Worm (Caenorhabditis elegans) whole organism, L4 larva: ENCODE data around the gene ins-20.

ENCODE experiments used
- F44E2.7 ChIP-seq: fragments of 200-800 bp; sonication (Bioruptor generic); IDR thresholded peaks from 2 replicates; pipeline ENCODE4 v2.1.2; 2022; ENCODE audit warnings: missing genetic modification characterization, missing compliant biosample characterization
- R02D3.7 ChIP-seq: fragments of 150-350 bp; sonication (generic microtip); optimal IDR thresholded peaks from 3 replicates; lab custom pipeline; 2014; ENCODE audit warnings: missing biosample characterization, missing genetic modification characterization
- T26A8.4 ChIP-seq: fragments of 200-800 bp; sonication (Bioruptor generic); IDR thresholded peaks from 2 replicates; pipeline ENCODE4 v1.3.6; 2022; ENCODE audit warnings: missing genetic modification characterization, missing compliant biosample characterization
- Y75B8A.6 ChIP-seq: fragments of 200-800 bp; sonication (Bioruptor generic); IDR thresholded peaks from 2 replicates; pipeline ENCODE4 v1.3.6; 2022; ENCODE audit warnings: missing genetic modification reagents, missing genetic modification characterization, missing compliant biosample characterization
- ama-1 ChIP-seq: fragments of 150-350 bp; optimal IDR thresholded peaks from 2 replicates; lab custom pipeline; 2014; ENCODE audit warnings: inconsistent platforms, mixed read lengths
- arid-1 ChIP-seq: fragments of 200-800 bp; sonication (Bioruptor generic); conservative IDR thresholded peaks from 2 replicates; pipeline ENCODE4 v1.3.6; 2022; ENCODE audit warnings: missing genetic modification reagents, missing genetic modification characterization, missing compliant biosample characterization
- attf-4 ChIP-seq: sonication (generic microtip); optimal IDR thresholded peaks from 3 replicates; lab custom pipeline; 2017; ENCODE audit warnings: missing biosample characterization, missing genetic modification characterization
- ceh-20 ChIP-seq: fragments of 200-800 bp; sonication (Bioruptor generic); IDR thresholded peaks from 2 replicates; pipeline ENCODE4 v1.3.6; 2022; ENCODE audit warnings: missing genetic modification reagents, missing genetic modification characterization, missing compliant biosample characterization
- ceh-28 ChIP-seq: fragments of 150-350 bp; optimal IDR thresholded peaks from 2 replicates; lab custom pipeline; 2014; ENCODE audit warnings: missing biosample characterization, missing genetic modification reagents, missing genetic modification characterization
- ceh-44 ChIP-seq: fragments of 200-800 bp; sonication (Bioruptor generic); IDR thresholded peaks from 2 replicates; pipeline ENCODE4 v1.3.6; 2022; ENCODE audit warnings: missing genetic modification reagents, missing genetic modification characterization, missing compliant biosample characterization
- daf-16 ChIP-seq, 3 experiments: sonication (generic microtip); optimal IDR thresholded peaks; 2 replicates each; lab custom pipeline; 2016 to 2017; ENCODE audit warnings: missing genetic modification characterization in 3 of 3, missing genetic modification reagents in 3 of 3, mild to moderate bottlenecking in 2 of 3, missing compliant biosample characterization in 2 of 3, missing biosample characterization in 1 of 3, moderate library complexity in 1 of 3
- daf-19 ChIP-seq: fragments of 200-800 bp; sonication (Bioruptor generic); conservative IDR thresholded peaks from 2 replicates; pipeline ENCODE4 v1.3.6; 2022; ENCODE audit warnings: missing genetic modification characterization, missing compliant biosample characterization
- dmd-8 ChIP-seq: fragments of 200-800 bp; sonication (Bioruptor generic); IDR thresholded peaks from 2 replicates; pipeline ENCODE4 v1.3.6; 2022; ENCODE audit warnings: missing genetic modification characterization, missing compliant biosample characterization
- duxl-1 ChIP-seq: sonication (generic microtip); optimal IDR thresholded peaks from 2 replicates; lab custom pipeline; 2016; ENCODE audit warnings: mild to moderate bottlenecking, missing genetic modification characterization, moderate library complexity, missing compliant biosample characterization; ENCODE audit not compliant: poor library complexity
- dve-1 ChIP-seq: sonication (generic microtip); optimal IDR thresholded peaks from 2 replicates; lab custom pipeline; 2017; ENCODE audit warnings: antibody characterized with exemption, mild to moderate bottlenecking, missing genetic modification characterization, missing compliant biosample characterization; ENCODE audit not compliant: insufficient read depth
- gei-8 ChIP-seq: fragments of 200-800 bp; sonication (Bioruptor generic); optimal IDR thresholded peaks from 2 replicates; lab custom pipeline; 2018; ENCODE audit warnings: mild to moderate bottlenecking, missing genetic modification characterization, missing compliant biosample characterization
- hif-1 ChIP-seq, 2 experiments: sonication (generic microtip); optimal IDR thresholded peaks; 2 replicates each; lab custom pipeline; 2016 to 2017; ENCODE audit warnings: missing compliant biosample characterization in 2 of 2, missing genetic modification characterization in 2 of 2, missing genetic modification reagents in 2 of 2, missing genotype in 2 of 2, mild to moderate bottlenecking in 1 of 2
- hlh-11 ChIP-seq: fragments of 200-800 bp; sonication (Bioruptor generic); optimal IDR thresholded peaks from 2 replicates; lab custom pipeline; 2018; ENCODE audit warnings: mild to moderate bottlenecking, missing genetic modification characterization, missing compliant biosample characterization
- hlh-30 ChIP-seq: sonication (generic microtip); optimal IDR thresholded peaks from 2 replicates; lab custom pipeline; 2017; ENCODE audit warnings: antibody characterized with exemption, mild to moderate bottlenecking, missing genetic modification characterization, missing compliant biosample characterization; ENCODE audit not compliant: insufficient read depth
- hmg-1.1 ChIP-seq: fragments of 200-800 bp; sonication (Bioruptor generic); IDR thresholded peaks from 2 replicates; pipeline ENCODE4 v1.3.6; 2022; ENCODE audit warnings: missing genetic modification reagents, missing genetic modification characterization, missing compliant biosample characterization
- jun-1 ChIP-seq: fragments of 150-350 bp; optimal IDR thresholded peaks from 2 replicates; lab custom pipeline; 2014; ENCODE audit warnings: missing biosample characterization, missing genetic modification reagents, missing genetic modification characterization
- lim-7 ChIP-seq: fragments of 200-800 bp; sonication (Bioruptor generic); IDR thresholded peaks from 2 replicates; pipeline ENCODE4 v1.3.6; 2022; ENCODE audit warnings: missing genetic modification characterization, missing compliant biosample characterization
- lin-1 ChIP-seq: fragments of 200-800 bp; sonication (Bioruptor generic); IDR thresholded peaks from 2 replicates; pipeline ENCODE4 v1.3.6; 2022; ENCODE audit warnings: missing genetic modification reagents, missing genetic modification characterization, missing compliant biosample characterization
- lin-29 ChIP-seq: fragments of 200-800 bp; sonication (Bioruptor generic); IDR thresholded peaks from 2 replicates; pipeline ENCODE4 v1.3.6; 2022; ENCODE audit warnings: missing genetic modification reagents, missing genetic modification characterization, missing compliant biosample characterization
- lin-39 ChIP-seq: fragments of 150-350 bp; optimal IDR thresholded peaks from 2 replicates; lab custom pipeline; 2014; ENCODE audit warnings: missing biosample characterization, missing genetic modification reagents, missing genetic modification characterization
- lir-3 ChIP-seq: sonication (generic microtip); optimal IDR thresholded peaks from 2 replicates; lab custom pipeline; 2016; ENCODE audit warnings: mild to moderate bottlenecking, missing genetic modification characterization, missing compliant biosample characterization
- lsy-2 ChIP-seq, 2 experiments: fragments of 150-350 bp in 1 of 2; sonication (generic microtip) in 1 of 2; optimal IDR thresholded peaks; 2 replicates each; lab custom pipeline; 2014 to 2017; ENCODE audit warnings: missing biosample characterization in 2 of 2, missing genetic modification characterization in 2 of 2
- madf-5 ChIP-seq, 2 experiments: fragments of 200-800 bp; sonication (Bioruptor generic); IDR thresholded peaks; 2 replicates each; pipeline ENCODE4 v1.3.6; 2022; ENCODE audit warnings: missing compliant biosample characterization in 2 of 2, missing genetic modification characterization in 2 of 2
- mdl-1 ChIP-seq, 2 experiments: fragments of 150-350 bp in 1 of 2; sonication (generic microtip) in 1 of 2; optimal IDR thresholded peaks; 2 replicates each; lab custom pipeline; 2014 to 2017; ENCODE audit warnings: missing biosample characterization in 2 of 2, missing genetic modification characterization in 2 of 2
- nhr-102 ChIP-seq: sonication (generic microtip); optimal IDR thresholded peaks from 2 replicates; lab custom pipeline; 2016; ENCODE audit warnings: mild to moderate bottlenecking, missing genetic modification characterization, moderate library complexity, missing compliant biosample characterization
- nhr-11 ChIP-seq: fragments of 150-350 bp; optimal IDR thresholded peaks from 2 replicates; lab custom pipeline; 2014; ENCODE audit warnings: missing biosample characterization, missing genetic modification characterization
- nhr-111 ChIP-seq: fragments of 200-800 bp; sonication (Bioruptor generic); optimal IDR thresholded peaks from 2 replicates; lab custom pipeline; 2018; ENCODE audit warnings: mild to moderate bottlenecking, missing genetic modification characterization, missing compliant biosample characterization
- nhr-237 ChIP-seq: sonication (generic microtip); optimal IDR thresholded peaks from 2 replicates; lab custom pipeline; 2017; ENCODE audit warnings: missing biosample characterization, missing genetic modification characterization
- nhr-28 ChIP-seq: fragments of 150-350 bp; optimal IDR thresholded peaks from 2 replicates; lab custom pipeline; 2014; ENCODE audit warnings: missing biosample characterization, missing genetic modification characterization
- nhr-42 ChIP-seq: fragments of 200-800 bp; sonication (Bioruptor generic); IDR thresholded peaks from 2 replicates; pipeline ENCODE4 v1.3.6; 2022; ENCODE audit warnings: missing genetic modification characterization, missing compliant biosample characterization
- nhr-77 ChIP-seq: fragments of 150-350 bp; optimal IDR thresholded peaks from 2 replicates; lab custom pipeline; 2014; ENCODE audit warnings: missing biosample characterization, missing genetic modification characterization
- php-3 ChIP-seq: fragments of 200-800 bp; sonication (Bioruptor generic); IDR thresholded peaks from 2 replicates; pipeline ENCODE4 v1.3.6; 2022; ENCODE audit warnings: missing genetic modification reagents, missing genetic modification characterization, missing compliant biosample characterization
- saeg-2 ChIP-seq: fragments of 200-800 bp; sonication (Bioruptor generic); IDR thresholded peaks from 2 replicates; pipeline ENCODE4 v1.3.6; 2022; ENCODE audit warnings: missing genetic modification reagents, missing genetic modification characterization, missing compliant biosample characterization
- skn-1 ChIP-seq: fragments of 150-350 bp; optimal IDR thresholded peaks from 2 replicates; lab custom pipeline; 2014; ENCODE audit warnings: missing biosample characterization, missing genetic modification characterization
- snpc-1.2 ChIP-seq: fragments of 200-800 bp; sonication (Bioruptor generic); IDR thresholded peaks from 2 replicates; pipeline ENCODE4 v1.3.6; 2022; ENCODE audit warnings: missing genetic modification reagents, missing genetic modification characterization, missing compliant biosample characterization
- tag-97 ChIP-seq: fragments of 200-800 bp; sonication (Bioruptor generic); IDR thresholded peaks from 2 replicates; pipeline ENCODE4 v1.3.6; 2022; ENCODE audit warnings: missing genetic modification characterization, missing compliant biosample characterization
- tra-1 ChIP-seq: fragments of 200-800 bp; sonication (Bioruptor generic); IDR thresholded peaks from 2 replicates; pipeline ENCODE4 v1.3.6; 2022; ENCODE audit warnings: missing genetic modification reagents, missing genetic modification characterization, missing compliant biosample characterization
- unc-130 ChIP-seq: sonication (generic microtip); optimal IDR thresholded peaks from 2 replicates; lab custom pipeline; 2016; ENCODE audit warnings: missing genetic modification reagents, missing genetic modification characterization, missing compliant biosample characterization
- unc-62 ChIP-seq, 3 experiments: fragments of 150-350 bp in 1 of 3; sonication (generic microtip); optimal IDR thresholded peaks in 2 of 3; peaks in 1 of 3; 1 replicate in 1 of 3; 2 replicates in 2 of 3; lab custom pipeline; 2014 to 2017; ENCODE audit warnings: missing biosample characterization in 3 of 3, missing genetic modification characterization in 3 of 3, missing genetic modification reagents in 3 of 3, missing genotype in 1 of 3
- vab-7 ChIP-seq: fragments of 200-800 bp; sonication (Bioruptor generic); IDR thresholded peaks from 2 replicates; pipeline ENCODE4 v1.3.6; 2022; ENCODE audit warnings: missing genetic modification reagents, missing genetic modification characterization, missing compliant biosample characterization
- zip-11 ChIP-seq: fragments of 200-800 bp; sonication (Bioruptor generic); IDR thresholded peaks from 2 replicates; pipeline ENCODE4 v1.3.6; 2022; ENCODE audit warnings: missing genetic modification characterization, missing compliant biosample characterization
- zip-2 ChIP-seq: fragments of 150-350 bp; optimal IDR thresholded peaks from 2 replicates; lab custom pipeline; 2014; ENCODE audit warnings: missing biosample characterization, missing genetic modification characterization
- ztf-7 ChIP-seq: fragments of 150-350 bp; optimal IDR thresholded peaks from 2 replicates; lab custom pipeline; 2014; ENCODE audit warnings: missing biosample characterization, missing genetic modification characterization

ins-20 gene

DNA sequence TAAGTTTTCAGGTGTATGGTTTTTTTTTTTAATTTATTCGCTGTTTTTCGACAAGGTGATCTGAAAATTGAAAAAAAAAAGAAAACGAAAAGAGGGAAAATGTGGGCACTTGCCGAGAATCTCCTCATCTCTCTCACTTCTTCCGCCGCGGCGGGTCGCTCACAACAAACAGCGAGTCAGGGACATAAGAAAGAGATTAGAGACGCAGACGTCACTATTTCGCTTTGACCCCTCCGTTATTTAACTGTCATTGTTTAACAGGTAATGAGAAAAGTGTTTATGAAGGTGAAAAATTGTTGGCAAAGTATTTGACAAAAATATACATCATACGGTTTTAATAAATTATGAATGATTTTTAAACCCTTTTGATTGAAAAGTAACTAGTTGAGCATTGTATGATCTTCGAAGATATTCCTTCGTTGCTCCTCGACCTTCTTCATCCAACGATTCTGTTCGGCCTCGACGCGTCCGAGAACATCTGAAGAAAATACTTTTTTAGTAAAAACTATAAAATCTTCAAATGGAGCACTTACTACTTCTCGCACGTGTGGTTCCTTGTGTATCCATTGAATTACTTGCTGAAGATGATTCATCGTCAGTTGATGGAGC lies 35.5 kb downstream of the ins-20 start (continued):
- TF ChIP-seq hif-1 (tag; optimal IDR thresholded peaks at IDR 0.05; lab: Kevin White, UChicago) (no peak), nhr-42 (GFP tag; lab: Robert Waterston, UW) (no peak), tag-97 (GFP tag; lab: Robert Waterston, UW) (no peak), skn-1 (tag; lab: Kevin White, UChicago) (no peak), daf-16 (GFP tag; optimal IDR thresholded peaks at IDR 0.05; lab: Kevin White, UChicago) (no peak), daf-16 (tag; optimal IDR thresholded peaks at IDR 0.05; lab: Kevin White, UChicago) (no peak), dve-1 (tag; lab: Kevin White, UChicago) (no peak), lin-39 (tag; lab: Kevin White, UChicago) (no peak), php-3 (GFP tag; lab: Robert Waterston, UW) (no peak), ceh-28 (no peak), F44E2.7 (GFP tag; lab: Robert Waterston, UW) (no peak), vab-7 (no peak), nhr-111 (GFP tag; lab: Kevin White, UChicago) (no peak), daf-19 (GFP tag; lab: Robert Waterston, UW) (no peak), lim-7 (no peak), snpc-1.2 (GFP tag; lab: Robert Waterston, UW) (no peak), zip-11 (GFP tag; lab: Robert Waterston, UW) (no peak)

DNA sequence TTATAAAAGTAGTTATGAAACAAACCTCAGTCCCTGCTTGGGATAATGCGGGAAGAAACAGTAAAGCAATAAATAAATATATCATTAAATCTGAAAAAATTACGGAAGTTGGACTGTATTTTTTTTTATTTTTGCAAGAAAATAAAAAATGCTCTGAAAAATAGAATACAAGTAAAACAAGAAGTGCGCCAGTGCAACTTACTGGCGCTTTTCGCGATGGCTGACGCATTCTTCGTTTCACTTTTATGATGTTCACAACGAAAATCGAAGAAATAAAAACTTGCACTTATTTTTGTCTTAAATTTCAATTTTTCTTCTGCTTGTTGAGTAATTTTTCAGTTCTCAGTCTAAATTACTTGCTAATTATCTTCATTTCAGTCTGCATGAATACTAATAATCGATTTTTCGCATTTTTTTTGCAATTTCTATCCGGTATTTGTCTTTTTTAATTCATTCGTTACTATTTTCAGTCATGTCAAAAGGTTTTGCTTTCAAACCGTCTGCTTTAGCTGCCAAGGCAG lies 37.1 kb downstream of the ins-20 start, which contains the start of the genes R12C12.6 and ran-5:
R12C12.6 (minus strand) TSS at position 229 of the 521 bp plus-strand sequence.
ran-5 (plus strand) TSS at position 471 of the 521 bp plus-strand sequence.
- TF ChIP-seq gei-8 (GFP tag; lab: Kevin White, UChicago) = no peak
- TF ChIP-seq Y75B8A.6 (GFP tag; lab: Robert Waterston, UW) = no peak
- peak; percentile 75 for TF ChIP-seq ztf-7
- no peak for TF ChIP-seq skn-1 (tag; lab: Kevin White, UChicago)
- TF ChIP-seq attf-4 (tag; lab: Kevin White, UChicago) = no peak
- TF ChIP-seq lir-3 (tag; lab: Kevin White, UChicago) = peak; percentile 27
- peak; percentile 81 for TF ChIP-seq duxl-1 (tag; lab: Kevin White, UChicago)
- no peak for TF ChIP-seq lin-1 (GFP tag; lab: Robert Waterston, UW)
- TF ChIP-seq zip-2 (tag; lab: Kevin White, UChicago) = peak; percentile 9
- TF ChIP-seq arid-1 = peak; percentile 71; the same call in 1 of the 2 replicates
- TF ChIP-seq lsy-2 (tag; optimal IDR thresholded peaks at IDR 0.05; lab: Kevin White, UChicago) = peak in 1 of 2 experiments; percentile 92
- TF ChIP-seq T26A8.4 = peak; percentile 81
- TF ChIP-seq hlh-30 = peak; percentile 71
- TF ChIP-seq nhr-77 (tag; lab: Kevin White, UChicago) = peak; percentile 32
- TF ChIP-seq jun-1 (tag; lab: Kevin White, UChicago) = peak; percentile 4
- no peak for TF ChIP-seq ceh-44 (GFP tag; lab: Robert Waterston, UW)
- no peak for TF ChIP-seq dmd-8 (GFP tag; lab: Robert Waterston, UW)
- TF ChIP-seq unc-62 (GFP tag; optimal IDR thresholded peaks at IDR 0.05 in 1 of 2; lab: Kevin White, UChicago) = peak in 1 of 2 experiments; percentile 42
- TF ChIP-seq unc-62 (tag; optimal IDR thresholded peaks at IDR 0.05; lab: Kevin White, UChicago) = no peak
- peak; percentile 86 for TF ChIP-seq nhr-102
- TF ChIP-seq mdl-1 (tag; optimal IDR thresholded peaks at IDR 0.05; lab: Kevin White, UChicago) = peak in 1 of 2 experiments; percentile 9
- TF ChIP-seq nhr-237 (tag; lab: Kevin White, UChicago) = no peak
- peak; percentile 44; the same call in 1 of the 2 replicates for TF ChIP-seq tra-1 (GFP tag; lab: Robert Waterston, UW)
- TF ChIP-seq ceh-20 = peak; percentile 59; the same call in 1 of the 2 replicates
- 0 out of 2 replicates have a peak, but pooled peaks have one; percentile 34 for TF ChIP-seq lin-29 (GFP tag; lab: Robert Waterston, UW)
- peak; percentile 62 for TF ChIP-seq nhr-28
- no peak for TF ChIP-seq madf-5 (GFP tag; IDR thresholded peaks at IDR 0.05; lab: Robert Waterston, UW)
- peak; percentile 25 for TF ChIP-seq nhr-11 (tag; lab: Kevin White, UChicago)
- 0 out of 2 replicates have a peak, but pooled peaks have one; percentile 12 for TF ChIP-seq saeg-2
- no peak for TF ChIP-seq ama-1 (lab: Kevin White, UChicago)
- TF ChIP-seq unc-130 (GFP tag; lab: Kevin White, UChicago) = peak; percentile 42
- TF ChIP-seq hlh-11 (tag; lab: Kevin White, UChicago) = peak; percentile 68
- TF ChIP-seq R02D3.7 (tag; lab: Kevin White, UChicago) = no peak
- TF ChIP-seq hmg-1.1 (GFP tag; lab: Robert Waterston, UW) = peak; percentile 66
